Worm (Caenorhabditis elegans) whole organism, L1 larva: ENCODE data around the gene nhr-78.

Experiments used
- C34B4.2 ChIP-seq: sonication (generic microtip); optimal IDR thresholded peaks from 2 replicates; lab custom pipeline; 2017; ENCODE audit warnings: mild to moderate bottlenecking, missing genetic modification characterization, missing compliant biosample characterization
- F16B12.6 ChIP-seq: fragments of 150-350 bp; optimal IDR thresholded peaks from 2 replicates; lab custom pipeline; 2014; ENCODE audit warnings: missing biosample characterization, missing genetic modification characterization
- Y116A8C.19 ChIP-seq: sonication (generic microtip); optimal IDR thresholded peaks from 2 replicates; lab custom pipeline; 2016; ENCODE audit warnings: missing compliant biosample characterization, missing genetic modification characterization, borderline replicate concordance
- aly-2 ChIP-seq: fragments of 150-350 bp; optimal IDR thresholded peaks from 2 replicates; lab custom pipeline; 2014; ENCODE audit warnings: missing biosample characterization, missing genetic modification characterization
- ama-1 ChIP-seq: fragments of 150-350 bp; optimal IDR thresholded peaks from 2 replicates; lab custom pipeline; 2014
- blmp-1 ChIP-seq: fragments of 150-350 bp; optimal IDR thresholded peaks from 2 replicates; lab custom pipeline; 2014; ENCODE audit warnings: missing biosample characterization, missing genetic modification characterization
- ceh-63 ChIP-seq: fragments of 200-800 bp; sonication (Bioruptor generic); optimal IDR thresholded peaks from 2 replicates; lab custom pipeline; 2018; ENCODE audit warnings: mild to moderate bottlenecking, missing genetic modification characterization, missing compliant biosample characterization
- efl-1 ChIP-seq, 4 experiments: fragments of 150-350 bp; optimal IDR thresholded peaks in 3 of 4; peaks in 1 of 4; 1 replicate in 1 of 4; 2 replicates in 3 of 4; lab custom pipeline; 2014; ENCODE audit warnings: missing biosample characterization in 2 of 4, missing genetic modification characterization in 2 of 4, missing genetic modification reagents in 2 of 4
- efl-3 ChIP-seq: fragments of 200-800 bp; sonication (Bioruptor generic); optimal IDR thresholded peaks from 2 replicates; lab custom pipeline; 2018; ENCODE audit warnings: mild to moderate bottlenecking, missing genetic modification characterization, missing compliant biosample characterization
- egl-27 ChIP-seq, 2 experiments: fragments of 150-350 bp in 1 of 2; sonication (generic microtip); optimal IDR thresholded peaks; 3 replicates each; lab custom pipeline; 2017 to 2018; ENCODE audit warnings: missing biosample characterization in 2 of 2, missing genetic modification characterization in 2 of 2, missing genetic modification reagents in 2 of 2
- elt-2 ChIP-seq: sonication (generic microtip); optimal IDR thresholded peaks from 2 replicates; lab custom pipeline; 2016; ENCODE audit warnings: missing genetic modification characterization, mild to moderate bottlenecking, inconsistent platforms, missing compliant biosample characterization, missing genetic modification reagents
- fkh-10 ChIP-seq: sonication (generic microtip); optimal IDR thresholded peaks from 2 replicates; lab custom pipeline; 2017; ENCODE audit warnings: missing biosample characterization, missing genetic modification reagents, missing genetic modification characterization
- fkh-4 ChIP-seq: sonication (generic microtip); optimal IDR thresholded peaks from 2 replicates; lab custom pipeline; 2016; ENCODE audit warnings: missing compliant biosample characterization, missing genetic modification characterization, borderline replicate concordance
- grh-1 ChIP-seq: fragments of 200-800 bp; sonication (Bioruptor generic); IDR thresholded peaks from 2 replicates; pipeline ENCODE4 v1.3.6; 2022; ENCODE audit warnings: missing genetic modification reagents, missing genetic modification characterization, missing compliant biosample characterization
- hpl-2 ChIP-seq: fragments of 150-350 bp; optimal IDR thresholded peaks from 2 replicates; lab custom pipeline; 2014; ENCODE audit warnings: missing biosample characterization, missing genetic modification reagents, missing genetic modification characterization
- jun-1 ChIP-seq: fragments of 150-350 bp; optimal IDR thresholded peaks from 2 replicates; lab custom pipeline; 2014; ENCODE audit warnings: missing biosample characterization, missing genetic modification reagents, missing genetic modification characterization
- lin-14 ChIP-seq: fragments of 200-800 bp; sonication (Bioruptor generic); optimal IDR thresholded peaks from 2 replicates; lab custom pipeline; 2018; ENCODE audit warnings: mild to moderate bottlenecking, missing genetic modification characterization, moderate library complexity, missing compliant biosample characterization
- mab-9 ChIP-seq: fragments of 200-800 bp; sonication (Bioruptor generic); IDR thresholded peaks from 2 replicates; pipeline ENCODE4 v1.3.6; 2022; ENCODE audit warnings: missing genetic modification reagents, missing genetic modification characterization, missing compliant biosample characterization
- mdl-1 ChIP-seq, 2 experiments: fragments of 150-350 bp; optimal IDR thresholded peaks; 2 replicates each; lab custom pipeline; 2014 to 2017; ENCODE audit warnings: missing biosample characterization in 2 of 2, missing genetic modification characterization in 2 of 2, inconsistent platforms in 1 of 2
- mef-2 ChIP-seq: fragments of 150-350 bp; optimal IDR thresholded peaks from 2 replicates; lab custom pipeline; 2014; ENCODE audit warnings: missing biosample characterization, missing genetic modification characterization
- nhr-11 ChIP-seq: fragments of 150-350 bp; optimal IDR thresholded peaks from 2 replicates; lab custom pipeline; 2014; ENCODE audit warnings: missing biosample characterization, missing genetic modification characterization
- nhr-12 ChIP-seq: sonication (generic microtip); optimal IDR thresholded peaks from 2 replicates; lab custom pipeline; 2017; ENCODE audit warnings: missing biosample characterization, missing genetic modification characterization
- nhr-19 ChIP-seq: fragments of 200-800 bp; sonication (Bioruptor generic); conservative IDR thresholded peaks from 2 replicates; pipeline ENCODE4 v1.3.6; 2022; ENCODE audit warnings: missing genetic modification characterization, missing compliant biosample characterization
- nhr-20 ChIP-seq: sonication (generic microtip); optimal IDR thresholded peaks from 2 replicates; lab custom pipeline; 2016; ENCODE audit warnings: mild to moderate bottlenecking, missing genetic modification characterization, missing compliant biosample characterization
- nhr-76 ChIP-seq: sonication (generic microtip); optimal IDR thresholded peaks from 2 replicates; lab custom pipeline; 2017; ENCODE audit warnings: missing biosample characterization, missing genetic modification characterization
- nhr-85 ChIP-seq: sonication (generic microtip); peaks from one replicate; lab custom pipeline; 2016; ENCODE audit warnings: missing genetic modification characterization, inconsistent platforms, missing compliant biosample characterization
- pag-3 ChIP-seq: sonication (generic microtip); optimal IDR thresholded peaks from 2 replicates; lab custom pipeline; 2017; ENCODE audit warnings: missing genetic modification characterization, mild to moderate bottlenecking, missing compliant biosample characterization, antibody characterized with exemption, borderline replicate concordance; ENCODE audit not compliant: insufficient read depth
- snu-23 ChIP-seq: sonication (generic microtip); optimal IDR thresholded peaks from 2 replicates; lab custom pipeline; 2016; ENCODE audit warnings: missing genetic modification characterization, missing compliant biosample characterization
- sptf-1 ChIP-seq: fragments of 150-350 bp; optimal IDR thresholded peaks from 2 replicates; lab custom pipeline; 2014; ENCODE audit warnings: missing biosample characterization, missing genetic modification characterization
- swsn-7 ChIP-seq: sonication (generic microtip); optimal IDR thresholded peaks from 2 replicates; lab custom pipeline; 2016; ENCODE audit warnings: missing genetic modification characterization, missing compliant biosample characterization
- unc-30 ChIP-seq: sonication (generic microtip); optimal IDR thresholded peaks from 2 replicates; lab custom pipeline; 2017; ENCODE audit warnings: missing biosample characterization, missing genetic modification characterization
- unc-62 ChIP-seq: fragments of 150-350 bp; optimal IDR thresholded peaks from 2 replicates; lab custom pipeline; 2014; ENCODE audit warnings: missing biosample characterization, missing genetic modification reagents, missing genetic modification characterization
- unc-98 ChIP-seq: fragments of 200-800 bp; sonication (Bioruptor generic); IDR thresholded peaks from 2 replicates; pipeline ENCODE4 v1.3.6; 2022; ENCODE audit warnings: missing genetic modification characterization, missing compliant biosample characterization
- vab-15 ChIP-seq: sonication (generic microtip); optimal IDR thresholded peaks from 2 replicates; lab custom pipeline; 2017; ENCODE audit warnings: missing genotype, mild to moderate bottlenecking, missing genetic modification characterization, missing compliant biosample characterization
- zip-4 ChIP-seq: fragments of 200-800 bp; sonication (Bioruptor generic); optimal IDR thresholded peaks from 2 replicates; lab custom pipeline; 2018; ENCODE audit warnings: mild to moderate bottlenecking, missing genetic modification characterization, moderate library complexity, missing compliant biosample characterization

The nhr-78 gene

ce11 chrIV:4294552-4294951, 16.9 kb upstream of the nhr-78 start, which contains the start of gene F15E6.3 (continued):
- TF ChIP-seq mdl-1 (tag; optimal IDR thresholded peaks at IDR 0.05; lab: Kevin White, UChicago) = peak in 1 of 2 experiments; percentile 66
- no peak for TF ChIP-seq nhr-11 (tag; lab: Kevin White, UChicago)
- no peak for TF ChIP-seq efl-1 (optimal IDR thresholded peaks at IDR 0.05; lab: Kevin White, UChicago)
- no peak for TF ChIP-seq efl-1 (GFP tag; optimal IDR thresholded peaks at IDR 0.05 in 1 of 2; lab: Kevin White, UChicago)
- TF ChIP-seq hpl-2 (GFP tag; lab: Kevin White, UChicago) = no peak
- no peak for TF ChIP-seq aly-2 (tag; lab: Kevin White, UChicago)
- TF ChIP-seq F16B12.6 = no peak
- peak; percentile 40 for TF ChIP-seq nhr-19 (GFP tag; lab: Robert Waterston, UW)

- TF ChIP-seq lin-14 (GFP tag; lab: Kevin White, UChicago) (no peak), nhr-20 (tag; lab: Kevin White, UChicago) (no peak)
These were observed 14.9 kb upstream of the nhr-78 start, which contains the start of gene F15E6.10 for ce11 chrIV:4292569-4292968. Gene F15E6.10 (plus strand): TSS chrIV:4292869.

- TF ChIP-seq nhr-12 (tag; lab: Kevin White, UChicago) = no peak
- TF ChIP-seq unc-30 (tag; lab: Kevin White, UChicago) = no peak
- no peak for TF ChIP-seq unc-98 (GFP tag; lab: Robert Waterston, UW)
- TF ChIP-seq Y116A8C.19 (tag; lab: Kevin White, UChicago) = no peak
- TF ChIP-seq unc-62 (GFP tag; lab: Kevin White, UChicago) = no peak
- TF ChIP-seq elt-2 (tag; lab: Kevin White, UChicago) = no peak
- TF ChIP-seq nhr-85 (tag; lab: Kevin White, UChicago) = no peak
- no peak for TF ChIP-seq nhr-76 (tag; lab: Kevin White, UChicago)
- no peak for TF ChIP-seq zip-4
- TF ChIP-seq mef-2 = no peak
- no peak for TF ChIP-seq jun-1 (tag; lab: Kevin White, UChicago)
- TF ChIP-seq nhr-20 (tag; lab: Kevin White, UChicago) = no peak
- TF ChIP-seq mab-9 = no peak
- TF ChIP-seq egl-27 (tag; optimal IDR thresholded peaks at IDR 0.05; lab: Kevin White, UChicago) = no peak
- TF ChIP-seq efl-1 (optimal IDR thresholded peaks at IDR 0.05; lab: Kevin White, UChicago) = no peak
- no peak for TF ChIP-seq efl-1 (GFP tag; optimal IDR thresholded peaks at IDR 0.05 in 1 of 2; lab: Kevin White, UChicago)
- no peak for TF ChIP-seq hpl-2 (GFP tag; lab: Kevin White, UChicago)
- TF ChIP-seq pag-3 (tag; lab: Kevin White, UChicago) = no peak
- TF ChIP-seq, all 84 proteins: peak for 0
These were observed 13.5 kb upstream of the nhr-78 start, which contains the start of gene F15E6.4 for ce11 chrIV:4291174-4291573. Gene F15E6.4 (plus strand): TSS chrIV:4291474.

ce11 chrIV:4290472-4290871, 12.8 kb upstream of the nhr-78 start, which contains the start of gene dct-7:
Gene dct-7 (minus strand): TSS chrIV:4290572.
- TF ChIP-seq C34B4.2 (tag; lab: Kevin White, UChicago) (no peak), blmp-1 (peak; percentile 60), nhr-85 (tag; lab: Kevin White, UChicago) (no peak), grh-1 (GFP tag; lab: Robert Waterston, UW) (no peak), snu-23 (GFP tag; lab: Kevin White, UChicago) (no peak), efl-3 (GFP tag; lab: Kevin White, UChicago) (no peak), nhr-20 (tag; lab: Kevin White, UChicago) (no peak), ceh-63 (no peak), fkh-4 (tag; lab: Kevin White, UChicago) (no peak), sptf-1 (tag; lab: Kevin White, UChicago) (no peak), swsn-7 (tag; lab: Kevin White, UChicago) (no peak), vab-15 (tag; lab: Kevin White, UChicago) (no peak), fkh-10 (GFP tag; lab: Kevin White, UChicago) (no peak), ama-1 (lab: Kevin White, UChicago) (no peak), mdl-1 (tag; optimal IDR thresholded peaks at IDR 0.05; lab: Kevin White, UChicago) (no peak), efl-1 (optimal IDR thresholded peaks at IDR 0.05; lab: Kevin White, UChicago) (no peak), efl-1 (GFP tag; optimal IDR thresholded peaks at IDR 0.05 in 1 of 2; lab: Kevin White, UChicago) (peak in 1 of 2 experiments; percentile 41)
